Worm (Caenorhabditis elegans): ENCODE measurements around the gene K08C7.1.

ce11 chrIV:10656770-10657323 lies at the start of gene K08C7.1:
- no peak for TF ChIP-seq ZK337.2 (GFP tag; IDR thresholded peaks at IDR 0.05)
- no peak for TF ChIP-seq lsy-2 (tag; optimal IDR thresholded peaks at IDR 0.05)
- TF ChIP-seq skn-1 (tag; optimal IDR thresholded peaks at IDR 0.05), result no peak
- no peak for TF ChIP-seq mxl-3 (GFP tag; optimal IDR thresholded peaks at IDR 0.05)
- TF ChIP-seq dmd-9 (GFP tag; IDR thresholded peaks at IDR 0.05), result no peak
- TF ChIP-seq Y75B8A.6 (GFP tag; IDR thresholded peaks at IDR 0.05), result no peak
- no peak for TF ChIP-seq saeg-2 (GFP tag; IDR thresholded peaks at IDR 0.05)
- no peak for TF ChIP-seq vab-7 (GFP tag; IDR thresholded peaks at IDR 0.05)
- TF ChIP-seq ztf-7 (tag; optimal IDR thresholded peaks at IDR 0.05), result no peak
- TF ChIP-seq mdl-1 (tag; optimal IDR thresholded peaks at IDR 0.05), result no peak
- no peak for TF ChIP-seq ZK546.5 (tag; optimal IDR thresholded peaks at IDR 0.05)
- TF ChIP-seq mep-1 (tag; optimal IDR thresholded peaks at IDR 0.05), result no peak
- no peak for TF ChIP-seq lin-13 (GFP tag; optimal IDR thresholded peaks at IDR 0.05)
